Worm (Caenorhabditis elegans) whole organism, L4 larva: ENCODE measurements around the gene T12B3.2.

Source experiments
- F10B5.3 ChIP-seq: sonication (generic microtip); optimal IDR thresholded peaks from 2 replicates; lab custom pipeline; 2016; ENCODE audit warnings: mild to moderate bottlenecking, missing genetic modification characterization, missing compliant biosample characterization
- F44E2.7 ChIP-seq: fragments of 200-800 bp; sonication (Bioruptor generic); IDR thresholded peaks from 2 replicates; pipeline ENCODE4 v2.1.2; 2022; ENCODE audit warnings: missing genetic modification characterization, missing compliant biosample characterization
- R02D3.7 ChIP-seq: fragments of 150-350 bp; sonication (generic microtip); optimal IDR thresholded peaks from 3 replicates; lab custom pipeline; 2014; ENCODE audit warnings: missing biosample characterization, missing genetic modification characterization
- Y105C5A.15 ChIP-seq: fragments of 200-800 bp; sonication (Bioruptor generic); IDR thresholded peaks from 2 replicates; pipeline ENCODE4 v1.3.6; 2022; ENCODE audit warnings: missing genetic modification characterization, missing compliant biosample characterization
- aha-1 ChIP-seq: fragments of 150-350 bp; peaks from one replicate; lab custom pipeline; 2014; ENCODE audit warnings: missing biosample characterization, missing genetic modification characterization
- attf-4 ChIP-seq: sonication (generic microtip); optimal IDR thresholded peaks from 3 replicates; lab custom pipeline; 2017; ENCODE audit warnings: missing biosample characterization, missing genetic modification characterization
- ceh-28 ChIP-seq: fragments of 150-350 bp; optimal IDR thresholded peaks from 2 replicates; lab custom pipeline; 2014; ENCODE audit warnings: missing biosample characterization, missing genetic modification reagents, missing genetic modification characterization
- ceh-82 ChIP-seq: sonication (generic microtip); optimal IDR thresholded peaks from 2 replicates; lab custom pipeline; 2017; ENCODE audit warnings: missing biosample characterization, missing genetic modification characterization
- ctbp-1 ChIP-seq: fragments of 200-800 bp; sonication (Bioruptor generic); IDR thresholded peaks from 2 replicates; pipeline ENCODE4 v1.3.6; 2022; ENCODE audit warnings: missing genetic modification reagents, missing genetic modification characterization, missing compliant biosample characterization
- daf-12 ChIP-seq: fragments of 150-350 bp; optimal IDR thresholded peaks from 2 replicates; lab custom pipeline; 2014; ENCODE audit warnings: missing biosample characterization, missing genetic modification reagents, missing genetic modification characterization
- daf-19 ChIP-seq: fragments of 200-800 bp; sonication (Bioruptor generic); conservative IDR thresholded peaks from 2 replicates; pipeline ENCODE4 v1.3.6; 2022; ENCODE audit warnings: missing genetic modification characterization, missing compliant biosample characterization
- dmd-6 ChIP-seq: fragments of 200-800 bp; sonication (Bioruptor generic); IDR thresholded peaks from 2 replicates; pipeline ENCODE4 v1.3.6; 2022; ENCODE audit warnings: missing genetic modification reagents, missing genetic modification characterization, missing compliant biosample characterization
- dmd-8 ChIP-seq: fragments of 200-800 bp; sonication (Bioruptor generic); IDR thresholded peaks from 2 replicates; pipeline ENCODE4 v1.3.6; 2022; ENCODE audit warnings: missing genetic modification characterization, missing compliant biosample characterization
- dve-1 ChIP-seq: sonication (generic microtip); optimal IDR thresholded peaks from 2 replicates; lab custom pipeline; 2017; ENCODE audit warnings: antibody characterized with exemption, mild to moderate bottlenecking, missing genetic modification characterization, missing compliant biosample characterization; ENCODE audit not compliant: insufficient read depth
- fos-1 ChIP-seq: fragments of 150-350 bp; optimal IDR thresholded peaks from 2 replicates; lab custom pipeline; 2014; ENCODE audit warnings: missing biosample characterization, missing genetic modification characterization
- jun-1 ChIP-seq: fragments of 150-350 bp; optimal IDR thresholded peaks from 2 replicates; lab custom pipeline; 2014; ENCODE audit warnings: missing biosample characterization, missing genetic modification reagents, missing genetic modification characterization
- lsy-2 ChIP-seq, 2 experiments: fragments of 150-350 bp in 1 of 2; sonication (generic microtip) in 1 of 2; optimal IDR thresholded peaks; 2 replicates each; lab custom pipeline; 2014 to 2017; ENCODE audit warnings: missing biosample characterization in 2 of 2, missing genetic modification characterization in 2 of 2
- mdl-1 ChIP-seq, 2 experiments: fragments of 150-350 bp in 1 of 2; sonication (generic microtip) in 1 of 2; optimal IDR thresholded peaks; 2 replicates each; lab custom pipeline; 2014 to 2017; ENCODE audit warnings: missing biosample characterization in 2 of 2, missing genetic modification characterization in 2 of 2
- mdt-29 ChIP-seq: fragments of 200-800 bp; sonication (Bioruptor generic); IDR thresholded peaks from 2 replicates; pipeline ENCODE4 v1.3.6; 2022; ENCODE audit warnings: missing genetic modification reagents, missing genetic modification characterization, missing compliant biosample characterization
- nhr-10 ChIP-seq: fragments of 150-350 bp; optimal IDR thresholded peaks from 2 replicates; lab custom pipeline; 2014; ENCODE audit warnings: missing biosample characterization, missing genetic modification characterization
- nhr-11 ChIP-seq: fragments of 150-350 bp; optimal IDR thresholded peaks from 2 replicates; lab custom pipeline; 2014; ENCODE audit warnings: missing biosample characterization, missing genetic modification characterization
- nhr-237 ChIP-seq: sonication (generic microtip); optimal IDR thresholded peaks from 2 replicates; lab custom pipeline; 2017; ENCODE audit warnings: missing biosample characterization, missing genetic modification characterization
- nhr-28 ChIP-seq: fragments of 150-350 bp; optimal IDR thresholded peaks from 2 replicates; lab custom pipeline; 2014; ENCODE audit warnings: missing biosample characterization, missing genetic modification characterization
- nhr-41 ChIP-seq: fragments of 200-800 bp; sonication (Bioruptor generic); IDR thresholded peaks from 2 replicates; pipeline ENCODE4 v1.3.6; 2022; ENCODE audit warnings: missing genetic modification reagents, missing genetic modification characterization, missing compliant biosample characterization
- nhr-76 ChIP-seq: fragments of 150-350 bp; optimal IDR thresholded peaks from 2 replicates; lab custom pipeline; 2014; ENCODE audit warnings: missing biosample characterization, missing genetic modification characterization
- nhr-77 ChIP-seq: fragments of 150-350 bp; optimal IDR thresholded peaks from 2 replicates; lab custom pipeline; 2014; ENCODE audit warnings: missing biosample characterization, missing genetic modification characterization
- pqm-1 ChIP-seq: sonication (generic microtip); optimal IDR thresholded peaks from 2 replicates; lab custom pipeline; 2017; ENCODE audit warnings: missing biosample characterization, missing genetic modification characterization
- snpc-1.2 ChIP-seq: fragments of 200-800 bp; sonication (Bioruptor generic); IDR thresholded peaks from 2 replicates; pipeline ENCODE4 v1.3.6; 2022; ENCODE audit warnings: missing genetic modification reagents, missing genetic modification characterization, missing compliant biosample characterization
- snpc-4 ChIP-seq: fragments of 150-350 bp; optimal IDR thresholded peaks from 2 replicates; lab custom pipeline; 2014; ENCODE audit warnings: missing biosample characterization, missing genetic modification characterization
- tra-1 ChIP-seq: fragments of 200-800 bp; sonication (Bioruptor generic); IDR thresholded peaks from 2 replicates; pipeline ENCODE4 v1.3.6; 2022; ENCODE audit warnings: missing genetic modification reagents, missing genetic modification characterization, missing compliant biosample characterization
- unc-130 ChIP-seq: sonication (generic microtip); optimal IDR thresholded peaks from 2 replicates; lab custom pipeline; 2016; ENCODE audit warnings: missing genetic modification reagents, missing genetic modification characterization, missing compliant biosample characterization
- unc-39 ChIP-seq: sonication (generic microtip); optimal IDR thresholded peaks from 2 replicates; lab custom pipeline; 2017; ENCODE audit warnings: missing biosample characterization, missing genetic modification characterization
- unc-62 ChIP-seq, 3 experiments: fragments of 150-350 bp in 1 of 3; sonication (generic microtip); optimal IDR thresholded peaks in 2 of 3; peaks in 1 of 3; 1 replicate in 1 of 3; 2 replicates in 2 of 3; lab custom pipeline; 2014 to 2017; ENCODE audit warnings: missing biosample characterization in 3 of 3, missing genetic modification characterization in 3 of 3, missing genetic modification reagents in 3 of 3, missing genotype in 1 of 3
- ztf-7 ChIP-seq: fragments of 150-350 bp; optimal IDR thresholded peaks from 2 replicates; lab custom pipeline; 2014; ENCODE audit warnings: missing biosample characterization, missing genetic modification characterization

T12B3.2 gene

DNA sequence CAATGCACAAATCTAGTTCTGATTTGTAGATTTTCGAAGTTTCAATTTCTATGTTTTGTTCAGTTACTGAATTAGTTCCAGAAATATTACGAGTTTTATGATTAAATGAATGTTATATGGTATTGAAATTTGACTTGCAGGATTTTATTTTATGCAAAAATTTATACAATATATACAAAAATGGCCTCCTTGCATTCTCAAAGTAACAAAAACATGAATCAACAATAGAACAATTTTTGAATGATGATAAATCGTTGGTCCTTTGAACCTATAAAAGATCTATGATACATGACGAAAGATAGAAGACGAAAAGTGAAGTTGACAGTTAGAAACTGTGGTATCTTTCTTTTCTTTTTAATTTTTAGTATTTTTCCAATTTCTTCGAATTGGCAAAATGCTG, at the start of gene T12B3.2:
T12B3.2 (plus strand) TSS at position 301 of the 400 bp plus-strand sequence.
- TF ChIP-seq aha-1 (tag; lab: Kevin White, UChicago) (peak; percentile 83), nhr-77 (tag; lab: Kevin White, UChicago) (peak; percentile 28), unc-62 (GFP tag; optimal IDR thresholded peaks at IDR 0.05 in 1 of 2; lab: Kevin White, UChicago) (peak in 1 of 2 experiments; percentile 52), unc-62 (tag; optimal IDR thresholded peaks at IDR 0.05; lab: Kevin White, UChicago) (no peak), mdt-29 (GFP tag; lab: Robert Waterston, UW) (no peak)

DNA sequence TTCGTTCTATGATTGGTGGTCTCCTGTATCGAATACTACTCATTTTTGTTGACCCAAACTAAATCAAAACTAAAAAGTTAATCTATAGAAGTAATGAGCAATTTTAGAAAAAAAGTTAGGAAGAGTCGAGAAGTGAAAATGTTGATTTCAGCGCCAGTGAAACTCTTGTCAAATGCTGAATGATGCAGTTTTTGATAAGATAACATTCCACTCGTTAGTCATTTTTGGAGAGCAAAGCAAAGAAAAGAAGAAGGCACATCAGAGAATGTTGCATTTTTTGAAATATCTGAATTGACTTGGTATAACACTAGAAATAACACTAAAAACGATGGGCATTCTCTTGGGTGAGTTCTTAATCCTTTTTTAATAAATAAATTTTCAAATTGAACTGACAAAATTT, 47.7 kb upstream of the T12B3.2 start, which contains the start of gene sqst-2:
sqst-2 (minus strand) TSS at position 58 of the 400 bp plus-strand sequence.
- TF ChIP-seq pqm-1 (peak; percentile 80), nhr-28 (tag; lab: Kevin White, UChicago) (peak; percentile 33), nhr-10 (tag; lab: Kevin White, UChicago) (no peak), lsy-2 (tag; optimal IDR thresholded peaks at IDR 0.05; lab: Kevin White, UChicago) (no peak), ctbp-1 (GFP tag; lab: Robert Waterston, UW) (no peak), F10B5.3 (tag; lab: Kevin White, UChicago) (no peak), dmd-6 (GFP tag; lab: Robert Waterston, UW) (peak; percentile 6; the same call in 1 of the 2 replicates)

DNA sequence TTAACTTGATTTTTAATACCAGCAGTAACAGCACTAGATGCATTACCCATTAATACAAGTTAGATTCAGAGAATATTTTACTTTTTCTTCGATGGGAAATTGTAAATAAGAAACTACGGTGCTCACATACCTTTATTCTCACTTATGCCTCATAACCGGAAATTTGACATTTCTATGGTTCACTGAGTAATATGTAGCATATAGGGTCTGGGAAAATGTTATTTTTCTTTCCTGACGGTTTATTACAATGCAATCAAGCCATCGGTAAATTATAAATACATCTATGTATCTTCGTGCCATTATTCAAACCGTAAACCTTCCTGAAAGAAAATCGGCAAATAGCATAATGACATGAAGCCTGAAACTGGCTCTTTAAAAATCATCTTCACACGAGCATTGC, 43.9 kb upstream of the T12B3.2 start, which contains the start of gene ocr-4:
ocr-4 (minus strand) TSS at position 101 of the 400 bp plus-strand sequence.
- TF ChIP-seq R02D3.7 (tag; lab: Kevin White, UChicago) = no peak
- no peak for TF ChIP-seq nhr-11 (tag; lab: Kevin White, UChicago)
- no peak for TF ChIP-seq Y105C5A.15
- no peak for TF ChIP-seq ceh-82 (tag; lab: Kevin White, UChicago)
- TF ChIP-seq ztf-7 = no peak
- no peak for TF ChIP-seq jun-1 (tag; lab: Kevin White, UChicago)
- no peak for TF ChIP-seq daf-12 (tag; lab: Kevin White, UChicago)
- no peak for TF ChIP-seq attf-4
- TF ChIP-seq snpc-1.2 (GFP tag; lab: Robert Waterston, UW) = no peak
- TF ChIP-seq snpc-4 (tag; lab: Kevin White, UChicago) = no peak
- TF ChIP-seq dmd-8 (GFP tag; lab: Robert Waterston, UW) = no peak
- no peak for TF ChIP-seq dve-1 (tag; lab: Kevin White, UChicago)
- TF ChIP-seq mdl-1 (tag; optimal IDR thresholded peaks at IDR 0.05; lab: Kevin White, UChicago) = no peak
- no peak for TF ChIP-seq nhr-41
- TF ChIP-seq unc-39 (tag; lab: Kevin White, UChicago) = no peak
- TF ChIP-seq nhr-237 = no peak
- TF ChIP-seq ceh-28 (tag; lab: Kevin White, UChicago) = no peak

DNA sequence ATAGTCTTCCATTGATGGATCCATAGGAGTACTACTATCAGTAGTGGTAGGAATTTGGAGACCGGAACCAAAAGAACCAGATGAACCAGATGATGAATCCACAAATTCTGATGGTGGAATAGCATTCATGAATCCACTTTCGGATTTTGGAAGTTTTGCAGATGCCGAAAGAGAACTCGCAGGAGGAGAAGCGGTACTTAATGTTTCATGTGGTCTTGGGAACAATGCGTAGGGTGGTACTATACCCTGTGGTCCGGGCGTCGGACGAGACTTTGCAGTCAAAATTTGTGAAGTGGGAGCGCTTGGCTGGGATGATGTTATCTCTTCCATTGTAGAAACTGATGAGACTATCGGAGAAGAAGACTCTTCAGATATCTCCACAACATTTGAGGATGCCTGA, 38.6 kb upstream of the T12B3.2 start:
- TF ChIP-seq dmd-8 (GFP tag; lab: Robert Waterston, UW) (no peak), nhr-77 (tag; lab: Kevin White, UChicago) (no peak), unc-62 (GFP tag; optimal IDR thresholded peaks at IDR 0.05 in 1 of 2; lab: Kevin White, UChicago) (peak in 1 of 2 experiments; percentile 70), unc-62 (tag; optimal IDR thresholded peaks at IDR 0.05; lab: Kevin White, UChicago) (no peak), nhr-76 (tag; lab: Kevin White, UChicago) (no peak), F44E2.7 (GFP tag; lab: Robert Waterston, UW) (no peak), aha-1 (tag; lab: Kevin White, UChicago) (peak; percentile 95), ceh-28 (tag; lab: Kevin White, UChicago) (no peak), unc-130 (GFP tag; lab: Kevin White, UChicago) (no peak)
- TF ChIP-seq, all 104 proteins: peak for 2

DNA sequence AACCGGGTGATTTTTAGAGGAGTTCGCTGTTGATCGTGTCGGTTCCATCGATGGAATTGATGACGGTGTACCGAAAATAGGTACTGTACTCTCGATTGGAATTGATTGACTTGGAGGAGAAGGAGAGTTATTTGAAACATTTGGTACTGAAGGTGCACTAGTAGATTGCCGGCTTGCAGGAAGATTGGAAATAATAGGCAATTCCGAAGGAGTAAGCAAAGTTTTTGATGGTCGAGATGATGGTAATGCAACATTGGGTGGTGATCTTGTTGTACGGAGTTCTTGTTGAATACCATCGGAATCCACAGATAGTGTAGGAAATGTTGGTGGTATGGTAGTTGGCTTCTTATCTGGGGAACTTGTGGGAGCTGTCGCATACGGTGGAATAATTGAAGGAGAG, 37.5 kb upstream of the T12B3.2 start:
- TF ChIP-seq aha-1 (tag; lab: Kevin White, UChicago) (peak; percentile 96), tra-1 (GFP tag; lab: Robert Waterston, UW) (no peak), daf-19 (no peak), fos-1 (no peak)
- TF ChIP-seq, all 104 proteins: peak for 1
